Fruit fly (Drosophila melanogaster): ENCODE measurements around the gene CG8814.

Gene CG8814

DNA sequence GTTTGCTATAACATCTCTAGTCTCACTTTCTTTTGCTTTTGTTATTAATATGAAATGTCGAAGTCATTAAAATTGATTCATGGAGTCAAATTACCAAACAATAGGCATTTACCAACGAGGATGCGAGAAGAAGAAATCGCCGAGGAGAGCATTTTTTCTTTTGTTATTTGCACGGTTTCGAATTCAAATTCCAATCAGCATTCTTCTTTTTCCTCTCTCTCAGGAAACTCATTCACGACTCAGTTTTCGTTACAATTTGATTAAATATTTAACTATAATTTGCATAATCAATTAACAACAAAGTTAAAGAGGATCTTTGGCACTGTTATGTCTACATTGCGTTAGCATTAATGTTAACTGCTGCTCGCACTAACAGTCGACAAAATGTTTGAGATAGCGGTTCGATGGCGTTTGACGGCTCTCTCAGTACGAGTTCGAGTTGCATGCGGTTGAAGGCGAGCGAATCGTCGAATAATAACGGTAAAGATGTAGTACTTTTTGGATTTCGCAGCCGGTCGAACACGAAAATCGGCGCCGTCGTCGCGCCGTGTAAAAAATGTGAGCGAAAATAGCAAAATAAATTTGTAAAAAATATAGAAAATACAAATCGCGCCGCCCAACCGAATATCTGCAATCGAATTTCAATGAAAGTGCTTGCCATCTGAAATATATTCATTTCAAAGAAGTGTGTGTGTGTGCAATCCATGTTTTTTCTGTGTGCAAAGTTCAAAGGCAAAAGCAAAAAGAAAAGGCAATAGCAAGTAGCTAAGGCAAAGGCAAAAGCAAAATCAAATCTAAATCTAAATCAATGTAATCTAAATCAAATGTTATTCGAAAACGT lies 13.3 kb downstream of the CG8814 start:
- TF ChIP-seq CG12605 (GFP tag; IDR thresholded peaks at IDR 0.05) (0 out of 2 replicates have a peak, but pooled peaks have one; percentile 6), Ets98B (GFP tag; IDR thresholded peaks at IDR 0.05) (no peak), CG14655 (GFP tag; optimal IDR thresholded peaks at IDR 0.05) (peak; percentile 4), CG15710 (tag; optimal IDR thresholded peaks at IDR 0.05) (no peak), Pif1B (GFP tag; optimal IDR thresholded peaks at IDR 0.05) (peak; percentile 6), D1 (tag; optimal IDR thresholded peaks at IDR 0.05) (peak; percentile 49), Snoo (tag; optimal IDR thresholded peaks at IDR 0.05) (no peak), CG32121 (GFP tag; IDR thresholded peaks at IDR 0.05) (0 out of 2 replicates have a peak, but pooled peaks have one; percentile 8), CG13204 (GFP tag; optimal IDR thresholded peaks at IDR 0.05) (no peak), gl (tag; optimal IDR thresholded peaks at IDR 0.05) (no peak), CG10348 (GFP tag; IDR thresholded peaks at IDR 0.05) (no peak), CG4496 (GFP tag; IDR thresholded peaks at IDR 0.05) (0 out of 3 replicates have a peak, but pooled peaks have one; percentile 13)

DNA sequence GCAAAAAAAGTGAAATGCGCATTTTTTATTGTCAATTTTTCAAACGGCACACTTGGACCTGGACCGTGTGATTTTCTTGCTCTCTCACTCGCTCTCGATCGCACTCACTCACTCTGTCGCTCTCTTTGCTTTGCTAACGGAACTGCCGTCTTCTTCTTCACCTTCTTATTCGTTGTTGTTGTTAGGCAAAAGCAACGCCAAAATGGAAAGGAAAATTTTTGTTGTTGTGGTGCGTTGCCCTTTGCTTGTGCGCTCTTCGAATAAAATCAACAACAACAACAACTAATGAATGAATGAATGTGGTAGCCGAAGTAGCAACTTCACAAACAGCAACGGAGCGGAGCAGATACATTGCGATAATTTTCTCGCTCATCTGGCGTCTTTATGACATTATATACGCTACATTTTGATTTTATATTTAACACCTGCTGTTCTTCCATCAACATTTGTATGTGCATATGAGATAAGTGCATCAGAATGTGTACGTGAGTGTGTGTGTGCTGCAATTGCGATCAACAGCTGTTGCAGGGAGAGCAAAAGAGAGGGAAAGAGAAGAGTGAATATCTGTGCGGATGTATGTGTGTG lies 14.3 kb downstream of the CG8814 start:
- TF ChIP-seq Pif1A (GFP tag; optimal IDR thresholded peaks at IDR 0.05): no peak
- TF ChIP-seq D1 (tag; optimal IDR thresholded peaks at IDR 0.05): no peak
- TF ChIP-seq CG14655 (GFP tag; optimal IDR thresholded peaks at IDR 0.05): no peak
- peak; percentile 88 for TF ChIP-seq EcR (GFP tag; optimal IDR thresholded peaks at IDR 0.05)
- TF ChIP-seq CG17806 (tag; optimal IDR thresholded peaks at IDR 0.05): no peak
- TF ChIP-seq CG4496 (GFP tag; IDR thresholded peaks at IDR 0.05): no peak; the same call in 2 of the 3 replicates
- TF ChIP-seq Pif1B (GFP tag; optimal IDR thresholded peaks at IDR 0.05): no peak
- TF ChIP-seq CG12605 (GFP tag; IDR thresholded peaks at IDR 0.05): peak; percentile 43; the same call in 1 of the 2 replicates
- no peak for TF ChIP-seq CG32121 (GFP tag; IDR thresholded peaks at IDR 0.05)
- TF ChIP-seq Snoo (tag; optimal IDR thresholded peaks at IDR 0.05): no peak
- TF ChIP-seq CG15710 (tag; optimal IDR thresholded peaks at IDR 0.05): no peak
- TF ChIP-seq gl (tag; optimal IDR thresholded peaks at IDR 0.05): no peak
- TF ChIP-seq CG8159 (tag; optimal IDR thresholded peaks at IDR 0.05): no peak
- peak; percentile 39; the same call in 1 of the 3 replicates for TF ChIP-seq fd96Ca (GFP tag; IDR thresholded peaks at IDR 0.05)
- TF ChIP-seq CG8301 (tag; optimal IDR thresholded peaks at IDR 0.05): no peak
- no peak for TF ChIP-seq CG13204 (GFP tag; optimal IDR thresholded peaks at IDR 0.05)
- no peak for TF ChIP-seq rn (GFP tag; IDR thresholded peaks at IDR 0.05)
- TF ChIP-seq Ets98B (GFP tag; IDR thresholded peaks at IDR 0.05): peak; percentile 11; the same call in 1 of the 2 replicates

DNA sequence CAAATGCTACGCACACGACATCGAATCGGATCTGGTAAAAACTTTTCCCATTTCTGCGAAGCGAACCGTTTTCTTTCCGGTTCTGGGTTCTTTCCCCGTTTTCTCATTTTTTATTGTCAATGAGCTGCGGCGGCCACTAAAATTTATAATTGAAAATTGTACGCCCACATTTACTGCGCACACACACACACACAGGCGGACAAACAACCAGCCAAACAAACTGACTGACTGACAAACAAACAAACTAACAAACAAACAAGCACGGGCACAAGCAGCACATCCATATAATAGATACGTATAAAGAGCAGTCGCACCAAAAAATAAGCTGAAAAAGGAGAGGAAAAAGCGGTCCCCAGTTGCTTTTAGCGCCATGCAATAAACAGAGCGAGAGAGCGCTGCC lies 16.5 kb downstream of the CG8814 start:
- TF ChIP-seq CG32121 (GFP tag; IDR thresholded peaks at IDR 0.05) (no peak), Pif1A (GFP tag; optimal IDR thresholded peaks at IDR 0.05) (no peak), CG13204 (GFP tag; optimal IDR thresholded peaks at IDR 0.05) (no peak), EcR (GFP tag; optimal IDR thresholded peaks at IDR 0.05) (no peak), CG8301 (tag; optimal IDR thresholded peaks at IDR 0.05) (no peak)

DNA sequence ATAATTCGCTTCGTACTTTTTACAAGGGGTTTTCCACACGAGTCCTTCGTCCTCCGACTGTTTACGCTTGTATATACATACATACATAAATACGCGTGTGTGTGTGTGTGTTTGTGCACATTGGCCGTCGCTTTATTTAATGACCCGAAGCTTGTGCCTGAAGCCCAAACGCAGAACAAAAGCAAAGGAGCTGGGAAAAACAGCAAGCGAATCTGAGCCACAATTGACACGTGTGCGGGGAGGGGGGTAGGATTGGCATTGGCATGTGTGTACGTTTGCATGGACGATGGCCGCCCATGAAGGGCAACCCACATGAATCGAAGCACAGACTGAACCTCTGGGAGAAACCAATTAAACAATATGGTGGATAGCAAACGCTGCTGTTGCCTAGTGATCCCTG lies 19.7 kb downstream of the CG8814 start:
- TF ChIP-seq Ets98B (GFP tag; IDR thresholded peaks at IDR 0.05) (no peak), CG10348 (GFP tag; IDR thresholded peaks at IDR 0.05) (no peak), rn (GFP tag; IDR thresholded peaks at IDR 0.05) (no peak), CG9948 (tag; optimal IDR thresholded peaks at IDR 0.05) (no peak), CG13204 (GFP tag; optimal IDR thresholded peaks at IDR 0.05) (no peak), Pif1A (GFP tag; optimal IDR thresholded peaks at IDR 0.05) (no peak), D1 (tag; optimal IDR thresholded peaks at IDR 0.05) (no peak), CG8159 (tag; optimal IDR thresholded peaks at IDR 0.05) (no peak), Pif1B (GFP tag; optimal IDR thresholded peaks at IDR 0.05) (no peak), EcR (GFP tag; optimal IDR thresholded peaks at IDR 0.05) (no peak), Snoo (tag; optimal IDR thresholded peaks at IDR 0.05) (no peak), CG4496 (GFP tag; IDR thresholded peaks at IDR 0.05) (no peak), CG32121 (GFP tag; IDR thresholded peaks at IDR 0.05) (no peak), gl (tag; optimal IDR thresholded peaks at IDR 0.05) (no peak)

DNA sequence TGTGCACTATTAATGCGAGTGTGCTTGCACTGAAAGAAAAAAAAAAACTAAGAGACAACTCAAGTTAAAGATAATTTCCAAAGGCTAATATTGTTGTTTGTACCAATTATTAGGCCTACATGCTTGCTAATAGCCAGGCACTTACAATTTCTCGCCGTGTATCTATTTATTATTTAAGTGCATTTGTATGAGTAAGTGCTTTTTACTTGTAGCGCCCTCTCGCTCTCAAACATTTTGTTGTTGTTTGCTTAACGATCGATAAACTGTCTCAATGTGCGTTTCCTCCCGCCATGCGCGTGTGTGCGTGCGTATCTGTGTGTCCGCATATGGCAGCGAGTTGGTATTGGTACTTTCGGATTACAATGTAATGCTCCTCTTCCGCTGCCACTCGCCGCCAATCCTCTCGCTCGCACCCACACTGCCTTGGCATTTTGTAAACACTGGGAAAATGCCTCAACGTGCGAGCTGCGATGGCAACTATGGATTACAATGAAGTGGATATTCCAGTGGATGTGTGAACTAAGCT lies 22.4 kb downstream of the CG8814 start:
- TF ChIP-seq CG9948 (tag; optimal IDR thresholded peaks at IDR 0.05): peak; percentile 60
- TF ChIP-seq rn (GFP tag; IDR thresholded peaks at IDR 0.05): peak; percentile 71
- TF ChIP-seq Pif1B (GFP tag; optimal IDR thresholded peaks at IDR 0.05): peak; percentile 59
- TF ChIP-seq CG10348 (GFP tag; IDR thresholded peaks at IDR 0.05): 0 out of 2 replicates have a peak, but pooled peaks have one; percentile 33
- TF ChIP-seq CG34367 (tag; optimal IDR thresholded peaks at IDR 0.05): peak; percentile 12
- TF ChIP-seq CG32121 (GFP tag; IDR thresholded peaks at IDR 0.05): peak; percentile 84
- peak; percentile 85 for TF ChIP-seq fd96Ca (GFP tag; IDR thresholded peaks at IDR 0.05)
- no peak for TF ChIP-seq gl (tag; optimal IDR thresholded peaks at IDR 0.05)
- TF ChIP-seq EcR (GFP tag; optimal IDR thresholded peaks at IDR 0.05): no peak
- peak; percentile 8 for TF ChIP-seq Snoo (tag; optimal IDR thresholded peaks at IDR 0.05)
- TF ChIP-seq CG8301 (tag; optimal IDR thresholded peaks at IDR 0.05): peak; percentile 62
- peak; percentile 90 for TF ChIP-seq CG4496 (GFP tag; IDR thresholded peaks at IDR 0.05)
- peak; percentile 74 for TF ChIP-seq CG14655 (GFP tag; optimal IDR thresholded peaks at IDR 0.05)
- TF ChIP-seq CG8159 (tag; optimal IDR thresholded peaks at IDR 0.05): peak; percentile 54
- no peak for TF ChIP-seq CG13204 (GFP tag; optimal IDR thresholded peaks at IDR 0.05)
- peak; percentile 56 for TF ChIP-seq CG17806 (tag; optimal IDR thresholded peaks at IDR 0.05)
- TF ChIP-seq CG12605 (GFP tag; IDR thresholded peaks at IDR 0.05): peak; percentile 70; the same call in 1 of the 2 replicates
- peak; percentile 91 for TF ChIP-seq Ets98B (GFP tag; IDR thresholded peaks at IDR 0.05)
- TF ChIP-seq D1 (tag; optimal IDR thresholded peaks at IDR 0.05): peak; percentile 37
- TF ChIP-seq Pif1A (GFP tag; optimal IDR thresholded peaks at IDR 0.05): peak; percentile 79
- peak; percentile 37 for TF ChIP-seq CG15710 (tag; optimal IDR thresholded peaks at IDR 0.05)
